Fruit fly (Drosophila melanogaster): Measurements from ENCODE around the gene CG18599.

The CG18599 gene

DNA sequence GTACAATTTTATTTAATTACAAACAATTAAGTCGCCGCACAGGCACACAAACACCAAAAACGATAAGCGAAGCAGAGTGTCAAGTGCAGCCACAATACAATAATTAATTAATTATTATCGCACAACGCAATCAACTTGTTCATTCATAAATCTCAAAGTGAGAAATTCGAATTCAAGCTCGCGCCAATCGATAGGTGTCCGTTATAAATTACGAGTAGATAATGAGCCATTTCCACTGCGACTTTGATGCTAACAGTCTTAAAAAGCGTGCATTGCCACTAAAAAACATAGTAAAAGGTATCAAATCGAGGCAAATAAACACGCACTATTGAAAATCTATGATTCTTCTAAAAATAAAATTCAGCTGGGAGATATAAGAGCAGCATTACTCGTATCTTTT lies 37.4 kb upstream of the CG18599 start (continued):
- TF ChIP-seq CG10267 (tag; optimal IDR thresholded peaks at IDR 0.05) (no peak), Dref (GFP tag; IDR thresholded peaks at IDR 0.05) (peak; percentile 46; the same call in 1 of the 2 replicates), knrl (GFP tag; IDR thresholded peaks at IDR 0.05; ENCODE audit: partially characterized antibody) (no peak), sens (GFP tag) (peak; percentile 45), CG6765 (GFP tag; optimal IDR thresholded peaks at IDR 0.05) (no peak), CG1603 (tag; optimal IDR thresholded peaks at IDR 0.05) (peak; percentile 26), row (GFP tag; IDR thresholded peaks at IDR 0.05) (peak; percentile 20; the same call in 1 of the 3 replicates), CG15514 (GFP tag; optimal IDR thresholded peaks at IDR 0.05) (peak; percentile 47), CG10565 (GFP tag; optimal IDR thresholded peaks at IDR 0.05) (no peak), CG8089 (GFP tag; optimal IDR thresholded peaks at IDR 0.05) (no peak), CG1529 (GFP tag; optimal IDR thresholded peaks at IDR 0.05) (no peak), Myb (GFP tag; optimal IDR thresholded peaks at IDR 0.05) (peak; percentile 80), exex (tag; optimal IDR thresholded peaks at IDR 0.05) (peak; percentile 9), CG7357 (GFP tag; IDR thresholded peaks at IDR 0.05) (peak; percentile 79), CG30020 (tag; optimal IDR thresholded peaks at IDR 0.05) (peak; percentile 21)

DNA sequence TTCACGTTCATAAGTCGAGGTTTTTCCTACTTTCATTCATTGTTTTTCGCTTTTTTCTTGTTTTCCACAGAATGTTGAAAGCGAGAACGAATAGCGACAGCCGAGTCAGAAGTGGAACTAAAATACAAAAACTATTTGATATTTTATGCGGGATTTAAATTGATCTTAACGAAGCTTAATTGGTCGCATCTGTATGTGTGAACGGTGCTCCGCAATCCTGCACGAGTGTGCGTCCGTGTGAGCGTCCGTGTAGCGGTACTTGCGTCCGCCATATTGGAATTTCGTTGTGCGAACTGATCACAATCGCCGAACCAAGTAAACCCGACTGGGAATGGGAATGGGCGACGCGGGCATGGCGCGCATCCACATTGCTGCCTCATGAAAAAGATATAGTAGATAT lies 35.4 kb upstream of the CG18599 start:
- no peak for TF ChIP-seq CG7928 (GFP tag; optimal IDR thresholded peaks at IDR 0.05)
- peak; percentile 22 for TF ChIP-seq cg (GFP tag; optimal IDR thresholded peaks at IDR 0.05)
- TF ChIP-seq Bdp1 (GFP tag; optimal IDR thresholded peaks at IDR 0.05): no peak
- no peak for TF ChIP-seq CG17359 (tag; optimal IDR thresholded peaks at IDR 0.05)
- TF ChIP-seq ken (GFP tag; IDR thresholded peaks at IDR 0.05): no peak
- TF ChIP-seq Eip74EF (GFP tag; optimal IDR thresholded peaks at IDR 0.05): no peak
- TF ChIP-seq gcm (GFP tag; optimal IDR thresholded peaks at IDR 0.05): peak; percentile 48
- TF ChIP-seq CG17802 (tag; optimal IDR thresholded peaks at IDR 0.05): peak; percentile 92
- TF ChIP-seq sens (GFP tag): peak; percentile 16
- no peak for TF ChIP-seq NFAT (GFP tag; IDR thresholded peaks at IDR 0.05)
- no peak for TF ChIP-seq PHDP (tag; optimal IDR thresholded peaks at IDR 0.05)
- no peak for TF ChIP-seq slbo (GFP tag; IDR thresholded peaks at IDR 0.05)
- TF ChIP-seq phol (tag; optimal IDR thresholded peaks at IDR 0.05): peak; percentile 70
- no peak for TF ChIP-seq HmgZ (tag; optimal IDR thresholded peaks at IDR 0.05)
- TF ChIP-seq CG17385 (GFP tag; optimal IDR thresholded peaks at IDR 0.05): no peak

DNA sequence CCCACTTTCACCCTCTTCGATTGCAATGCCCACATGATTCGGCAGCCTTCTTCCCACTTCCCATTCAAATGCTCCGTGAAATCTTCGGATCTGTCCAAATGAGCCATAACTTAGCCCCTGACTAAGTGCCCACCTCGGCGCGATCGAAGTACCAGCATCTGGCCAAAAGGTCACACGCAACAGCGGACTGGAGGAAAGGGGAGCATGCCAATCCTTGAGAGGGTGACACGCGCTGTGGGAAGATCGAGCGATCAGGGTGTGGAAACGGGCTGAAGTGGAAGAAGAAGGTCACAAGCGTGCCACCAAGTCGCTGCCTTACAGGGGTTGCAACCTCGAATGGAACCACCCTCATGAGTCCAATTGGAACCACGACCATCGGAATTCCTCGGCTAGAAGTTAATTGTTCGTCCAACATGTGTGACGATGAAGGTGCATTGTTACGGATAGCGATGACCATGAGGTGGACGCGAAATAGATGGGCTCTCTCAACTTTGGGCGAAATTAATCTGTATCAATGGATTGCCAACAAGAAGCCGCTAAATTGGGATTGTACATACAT lies 32.8 kb upstream of the CG18599 start:
- TF ChIP-seq Ets65A (GFP tag): peak; percentile 66
- no peak for TF ChIP-seq CG10274 (GFP tag; optimal IDR thresholded peaks at IDR 0.05)
- peak in 1 of 2 experiments; percentile 84 for TF ChIP-seq insv (GFP tag; optimal IDR thresholded peaks at IDR 0.05)
- TF ChIP-seq nerfin-1 (tag; optimal IDR thresholded peaks at IDR 0.05): peak; percentile 97
- peak; percentile 46 for TF ChIP-seq D (optimal IDR thresholded peaks at IDR 0.05)
- TF ChIP-seq D (GFP tag; optimal IDR thresholded peaks at IDR 0.05): no peak
- TF ChIP-seq HLHmδ (GFP tag; optimal IDR thresholded peaks at IDR 0.05): peak; percentile 11
- peak; percentile 86 for TF ChIP-seq CG5180 (GFP tag; optimal IDR thresholded peaks at IDR 0.05)
- TF ChIP-seq pros (GFP tag; optimal IDR thresholded peaks at IDR 0.05): peak; percentile 81
- peak in 1 of 2 experiments; percentile 29 for TF ChIP-seq tll (GFP tag; optimal IDR thresholded peaks at IDR 0.05)
- no peak for TF ChIP-seq luna (GFP tag; optimal IDR thresholded peaks at IDR 0.05)
- peak; percentile 72 for TF ChIP-seq gcm (GFP tag; optimal IDR thresholded peaks at IDR 0.05)
- no peak for TF ChIP-seq exex (tag; optimal IDR thresholded peaks at IDR 0.05)

Measured in whole organism, embryonic.